Fruit fly (Drosophila melanogaster): ENCODE measurements around the gene Hsp27.

Hsp27 gene

DNA sequence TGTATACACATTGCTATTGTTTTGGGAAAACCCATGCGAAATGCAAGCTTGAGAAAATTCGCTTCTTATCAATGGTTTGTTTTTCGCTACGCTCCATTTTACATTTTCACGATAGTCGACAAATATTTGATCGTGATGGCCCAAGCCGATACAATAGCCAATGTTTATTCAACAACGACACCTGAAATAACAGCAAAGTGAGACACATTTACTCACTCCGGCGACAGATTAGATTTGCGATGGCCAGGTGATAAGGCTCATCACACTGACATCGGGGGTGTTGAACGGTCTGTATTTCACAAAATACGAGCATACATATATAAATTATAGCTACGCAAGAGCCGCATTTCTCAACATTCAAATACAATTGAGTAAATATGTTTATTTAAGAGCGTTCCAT is 13.3 kb downstream of the Hsp27 start:
- no peak for TF ChIP-seq CG9609 (GFP tag; optimal IDR thresholded peaks at IDR 0.05)
- peak; percentile 55 for TF ChIP-seq tap (tag; optimal IDR thresholded peaks at IDR 0.05)
- TF ChIP-seq CG14965 (GFP tag; optimal IDR thresholded peaks at IDR 0.05; ENCODE audit: borderline replicate concordance) = peak; percentile 42
- TF ChIP-seq CG17186 (GFP tag; optimal IDR thresholded peaks at IDR 0.05) = peak; percentile 38
- peak; percentile 70 for TF ChIP-seq CG4328 (GFP tag; optimal IDR thresholded peaks at IDR 0.05)
- no peak for TF ChIP-seq ind (GFP tag; optimal IDR thresholded peaks at IDR 0.05)
- TF ChIP-seq CG13775 (GFP tag; optimal IDR thresholded peaks at IDR 0.05) = peak; percentile 20
- no peak for TF ChIP-seq D (optimal IDR thresholded peaks at IDR 0.05)
- peak; percentile 48 for TF ChIP-seq D (GFP tag; optimal IDR thresholded peaks at IDR 0.05)
- TF ChIP-seq hbn (GFP tag; IDR thresholded peaks at IDR 0.05; ENCODE audit: partially characterized antibody) = no peak
- no peak for TF ChIP-seq crol (GFP tag; IDR thresholded peaks at IDR 0.05)
- no peak; the same call in 1 of the 2 replicates for TF ChIP-seq slbo (GFP tag; IDR thresholded peaks at IDR 0.05)
- TF ChIP-seq CG7372 (GFP tag; IDR thresholded peaks at IDR 0.05) = no peak
- TF ChIP-seq tll (GFP tag; optimal IDR thresholded peaks at IDR 0.05) = no peak
- TF ChIP-seq tx (GFP tag; optimal IDR thresholded peaks at IDR 0.05) = no peak
- TF ChIP-seq sob (GFP tag; IDR thresholded peaks at IDR 0.05) = peak; percentile 76
- TF ChIP-seq sna (GFP tag; IDR thresholded peaks at IDR 0.05; ENCODE audit: partially characterized antibody) = no peak
- TF ChIP-seq CG6654 (GFP tag; optimal IDR thresholded peaks at IDR 0.05) = no peak
- peak in 1 of 2 experiments; percentile 13 for TF ChIP-seq eve (GFP tag; optimal IDR thresholded peaks at IDR 0.05)
- TF ChIP-seq dysf (GFP tag; IDR thresholded peaks at IDR 0.05) = peak; percentile 5; the same call in 1 of the 3 replicates
- no peak for TF ChIP-seq sc (optimal IDR thresholded peaks at IDR 0.05)
- TF ChIP-seq sc (GFP tag; optimal IDR thresholded peaks at IDR 0.05) = peak; percentile 28
- TF ChIP-seq CG4820 (GFP tag; optimal IDR thresholded peaks at IDR 0.05) = peak; percentile 12
- TF ChIP-seq HLH3B (GFP tag; IDR thresholded peaks at IDR 0.05) = peak; percentile 51; the same call in 1 of the 2 replicates
- peak; percentile 47 for TF ChIP-seq odd (GFP tag; optimal IDR thresholded peaks at IDR 0.05)
- no peak for TF ChIP-seq CG14050 (GFP tag; IDR thresholded peaks at IDR 0.05)
- TF ChIP-seq CG5180 (GFP tag; optimal IDR thresholded peaks at IDR 0.05) = peak; percentile 69
- TF ChIP-seq Sry-β (GFP tag; optimal IDR thresholded peaks at IDR 0.05) = no peak
- no peak for TF ChIP-seq shn (GFP tag; optimal IDR thresholded peaks at IDR 0.05)
- no peak for TF ChIP-seq Scr (GFP tag; IDR thresholded peaks at IDR 0.05; ENCODE audit: partially characterized antibody)
- peak; percentile 3 for TF ChIP-seq Bteb2 (GFP tag; optimal IDR thresholded peaks at IDR 0.05)
- TF ChIP-seq gce (GFP tag; IDR thresholded peaks at IDR 0.05) = no peak
- TF ChIP-seq CG16863 (GFP tag; optimal IDR thresholded peaks at IDR 0.05) = no peak
- no peak for TF ChIP-seq CG2889 (GFP tag; IDR thresholded peaks at IDR 0.05)
- peak; percentile 96 for TF ChIP-seq CG18599 (GFP tag; optimal IDR thresholded peaks at IDR 0.05)
- peak; percentile 71 for TF ChIP-seq HLHmδ (GFP tag; optimal IDR thresholded peaks at IDR 0.05)
- no peak for TF ChIP-seq cad (GFP tag; optimal IDR thresholded peaks at IDR 0.05)
- TF ChIP-seq yki (optimal IDR thresholded peaks at IDR 0.05) = no peak
- peak; percentile 75 for TF ChIP-seq CG1233 (GFP tag; optimal IDR thresholded peaks at IDR 0.05)
- TF ChIP-seq CG32772 (GFP tag; IDR thresholded peaks at IDR 0.05) = no peak
- TF ChIP-seq pum (GFP tag; optimal IDR thresholded peaks at IDR 0.05) = no peak
- no peak for TF ChIP-seq Dp (GFP tag; optimal IDR thresholded peaks at IDR 0.05)
- TF ChIP-seq ara (GFP tag; IDR thresholded peaks at IDR 0.05) = peak; percentile 67
- 0 out of 2 replicates have a peak, but pooled peaks have one; percentile 18 for TF ChIP-seq al (GFP tag; IDR thresholded peaks at IDR 0.05)
- no peak for TF ChIP-seq Mad (GFP tag; optimal IDR thresholded peaks at IDR 0.05)
- TF ChIP-seq Dll (GFP tag; IDR thresholded peaks at IDR 0.05; ENCODE audit: partially characterized antibody) = no peak
- no peak for TF ChIP-seq CG8478 (optimal IDR thresholded peaks at IDR 0.05)
- TF ChIP-seq hb (GFP tag; IDR thresholded peaks at IDR 0.05; ENCODE audit: partially characterized antibody) = no peak
- peak; percentile 76 for TF ChIP-seq CrebB (tag; optimal IDR thresholded peaks at IDR 0.05)
- peak; percentile 84 for TF ChIP-seq Fer3 (tag; optimal IDR thresholded peaks at IDR 0.05)
- peak; percentile 24 for TF ChIP-seq CG4424 (GFP tag; optimal IDR thresholded peaks at IDR 0.05)
- TF ChIP-seq Hey (tag; optimal IDR thresholded peaks at IDR 0.05) = peak; percentile 58
